Worm (Caenorhabditis elegans): Measurements from ENCODE around the gene C33C12.4.

DNA sequence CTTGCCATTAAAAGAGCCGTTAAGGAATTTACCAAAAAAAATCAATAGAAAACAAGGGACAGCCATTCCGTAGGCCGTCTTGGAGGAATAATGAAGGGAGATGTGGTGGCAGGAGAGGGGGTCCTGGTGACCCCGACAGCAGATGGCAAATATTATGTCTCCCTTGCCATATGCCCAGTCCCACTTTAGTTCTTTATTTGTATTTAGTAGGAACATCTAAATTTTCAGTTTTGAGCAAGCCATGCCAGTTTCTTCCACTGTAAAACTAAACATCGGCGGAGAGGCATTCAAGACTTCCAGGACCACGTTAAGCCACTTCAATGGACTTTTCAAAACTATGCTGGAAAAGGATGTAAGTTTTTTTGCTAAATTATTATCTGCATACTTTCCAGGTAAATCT, 29.0 kb downstream of the C33C12.4 start, which contains the start of gene C40A11.4:
- TF ChIP-seq unc-62 (GFP tag; optimal IDR thresholded peaks at IDR 0.05) (no peak), sptf-1 (tag; optimal IDR thresholded peaks at IDR 0.05) (no peak), nhr-237 (tag; optimal IDR thresholded peaks at IDR 0.05) (no peak), pha-4 (tag; optimal IDR thresholded peaks at IDR 0.05) (no peak), lin-13 (tag; optimal IDR thresholded peaks at IDR 0.05) (no peak), zip-8 (tag; optimal IDR thresholded peaks at IDR 0.05) (no peak)

Measured in whole organism, mixed stage, embryonic.